Worm (Caenorhabditis elegans): ENCODE data around the gene ZK105.13.

ZK105.13 gene

ce11 chrV:7755991-7756390 lies 43.0 kb upstream of the ZK105.13 start:
- TF ChIP-seq M03D4.4 (tag; optimal IDR thresholded peaks at IDR 0.05) (no peak), tbx-8 (GFP tag; optimal IDR thresholded peaks at IDR 0.05) (no peak), lsy-2 (tag; optimal IDR thresholded peaks at IDR 0.05) (no peak), bed-3 (GFP tag; optimal IDR thresholded peaks at IDR 0.05) (no peak), mep-1 (tag; optimal IDR thresholded peaks at IDR 0.05) (no peak), pha-4 (tag; optimal IDR thresholded peaks at IDR 0.05) (no peak), ces-1 (GFP tag; optimal IDR thresholded peaks at IDR 0.05) (no peak), cnd-1 (tag; optimal IDR thresholded peaks at IDR 0.05) (no peak), blmp-1 (tag; optimal IDR thresholded peaks at IDR 0.05) (no peak), nhr-28 (tag; optimal IDR thresholded peaks at IDR 0.05) (no peak), nhr-76 (tag; optimal IDR thresholded peaks at IDR 0.05) (no peak), elt-1 (tag; optimal IDR thresholded peaks at IDR 0.05; ENCODE audit: borderline replicate concordance, insufficient read depth) (no peak), nhr-12 (tag; optimal IDR thresholded peaks at IDR 0.05) (no peak), unc-120 (tag; optimal IDR thresholded peaks at IDR 0.05; ENCODE audit: poor library complexity, severe bottlenecking) (no peak), flh-1 (GFP tag; optimal IDR thresholded peaks at IDR 0.05) (no peak), lin-32 (GFP tag; optimal IDR thresholded peaks at IDR 0.05) (no peak)

DNA sequence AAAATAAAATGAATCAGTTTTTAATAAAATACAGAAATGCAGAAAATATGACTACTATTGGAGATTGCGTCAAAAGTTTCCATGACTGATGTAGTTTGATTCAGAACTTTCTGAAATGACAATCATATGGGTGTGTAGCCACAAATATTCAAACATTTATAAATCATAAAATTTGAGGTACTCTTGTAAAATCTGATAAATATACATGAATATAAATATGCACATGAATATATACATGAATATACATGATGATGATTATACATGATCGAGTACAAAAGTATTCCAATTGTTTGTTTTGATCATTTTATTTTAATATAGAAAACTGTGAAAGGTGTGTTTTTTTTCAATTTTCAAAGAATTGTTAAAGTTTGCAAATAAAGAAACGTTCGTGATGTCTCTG lies 41.6 kb upstream of the ZK105.13 start, which contains the start of gene T05B11.4:
T05B11.4 (minus strand) TSS at position 101 of the 400 bp plus-strand sequence.
- TF ChIP-seq ces-1 (GFP tag; optimal IDR thresholded peaks at IDR 0.05) (no peak), nhr-2 (tag; optimal IDR thresholded peaks at IDR 0.05) (no peak), unc-39 (tag; optimal IDR thresholded peaks at IDR 0.05) (no peak), nhr-28 (tag; optimal IDR thresholded peaks at IDR 0.05) (no peak), flh-1 (GFP tag; optimal IDR thresholded peaks at IDR 0.05) (no peak), nhr-12 (tag; optimal IDR thresholded peaks at IDR 0.05) (no peak), mab-5 (tag; optimal IDR thresholded peaks at IDR 0.05) (no peak), ham-2 (GFP tag; optimal IDR thresholded peaks at IDR 0.05) (no peak), ztf-11 (tag; optimal IDR thresholded peaks at IDR 0.05) (no peak), lsy-2 (tag; optimal IDR thresholded peaks at IDR 0.05) (no peak), nhr-76 (tag; optimal IDR thresholded peaks at IDR 0.05) (no peak), cnd-1 (tag; optimal IDR thresholded peaks at IDR 0.05) (no peak), blmp-1 (tag; optimal IDR thresholded peaks at IDR 0.05) (no peak), nhr-237 (tag; optimal IDR thresholded peaks at IDR 0.05) (no peak)

- TF ChIP-seq elt-1 (tag; optimal IDR thresholded peaks at IDR 0.05; ENCODE audit: borderline replicate concordance, insufficient read depth): no peak
Observed at ce11 chrV:7749708-7750107, 36.7 kb upstream of the ZK105.13 start.

DNA sequence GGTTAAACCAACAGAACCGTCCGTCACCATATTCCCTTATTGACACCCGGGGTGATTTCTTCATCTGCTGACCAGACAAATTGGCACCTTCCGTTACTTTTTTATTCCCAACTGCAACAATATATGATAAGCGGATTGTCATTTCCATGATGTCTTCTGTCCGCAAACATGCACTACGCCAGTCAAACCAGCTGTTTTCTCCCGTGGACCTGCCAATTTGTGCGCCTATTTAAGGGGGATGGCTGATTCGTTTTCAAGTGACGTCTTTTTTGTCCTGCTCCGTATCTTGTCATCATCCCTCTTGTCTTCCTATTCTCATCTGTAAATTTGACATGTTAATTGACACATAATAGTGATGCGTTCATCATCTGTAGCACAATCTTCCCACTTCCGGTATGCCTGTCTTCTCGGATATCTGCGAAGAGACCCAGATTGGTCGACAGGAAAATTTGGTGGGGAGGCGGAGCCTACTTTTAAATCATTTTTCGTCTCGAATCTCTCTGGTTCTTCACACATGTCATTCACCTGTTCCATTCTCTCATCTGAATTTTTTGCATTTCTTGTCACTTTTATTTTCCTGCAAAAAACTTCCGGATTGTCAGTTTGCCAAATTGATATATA lies 35.1 kb upstream of the ZK105.13 start:
- TF ChIP-seq nhr-2 (tag; optimal IDR thresholded peaks at IDR 0.05) (no peak), nhr-28 (tag; optimal IDR thresholded peaks at IDR 0.05) (no peak), lin-13 (tag; optimal IDR thresholded peaks at IDR 0.05) (no peak), bed-3 (GFP tag; optimal IDR thresholded peaks at IDR 0.05) (no peak), pha-4 (tag; optimal IDR thresholded peaks at IDR 0.05) (no peak), nhr-12 (tag; optimal IDR thresholded peaks at IDR 0.05) (no peak), ces-1 (GFP tag; optimal IDR thresholded peaks at IDR 0.05) (no peak), mab-5 (tag; optimal IDR thresholded peaks at IDR 0.05) (no peak), ceh-39 (tag; optimal IDR thresholded peaks at IDR 0.05) (no peak), cnd-1 (tag; optimal IDR thresholded peaks at IDR 0.05) (no peak), sem-2 (GFP tag; optimal IDR thresholded peaks at IDR 0.05) (no peak), unc-62 (GFP tag; optimal IDR thresholded peaks at IDR 0.05) (no peak), ham-2 (GFP tag; optimal IDR thresholded peaks at IDR 0.05) (no peak), unc-120 (tag; optimal IDR thresholded peaks at IDR 0.05; ENCODE audit: poor library complexity, severe bottlenecking) (no peak), ceh-43 (GFP tag; optimal IDR thresholded peaks at IDR 0.05) (no peak), nhr-76 (tag; optimal IDR thresholded peaks at IDR 0.05) (no peak), unc-39 (tag; optimal IDR thresholded peaks at IDR 0.05) (no peak), drap-1 (GFP tag; optimal IDR thresholded peaks at IDR 0.05) (no peak), sptf-1 (tag; optimal IDR thresholded peaks at IDR 0.05) (no peak), elt-3 (tag; optimal IDR thresholded peaks at IDR 0.05) (no peak)

- no peak for TF ChIP-seq sptf-1 (tag; optimal IDR thresholded peaks at IDR 0.05)
- no peak for TF ChIP-seq flh-1 (GFP tag; optimal IDR thresholded peaks at IDR 0.05)
- no peak for TF ChIP-seq ztf-11 (tag; optimal IDR thresholded peaks at IDR 0.05)
- TF ChIP-seq ham-2 (GFP tag; optimal IDR thresholded peaks at IDR 0.05): no peak
- no peak for TF ChIP-seq nhr-237 (tag; optimal IDR thresholded peaks at IDR 0.05)
- no peak for TF ChIP-seq nhr-12 (tag; optimal IDR thresholded peaks at IDR 0.05)
- TF ChIP-seq nhr-76 (tag; optimal IDR thresholded peaks at IDR 0.05): no peak
- TF ChIP-seq lin-13 (tag; optimal IDR thresholded peaks at IDR 0.05): no peak
- no peak for TF ChIP-seq lsy-2 (tag; optimal IDR thresholded peaks at IDR 0.05)
- TF ChIP-seq zip-8 (tag; optimal IDR thresholded peaks at IDR 0.05): no peak
- no peak for TF ChIP-seq cnd-1 (tag; optimal IDR thresholded peaks at IDR 0.05)
- TF ChIP-seq tbx-8 (GFP tag; optimal IDR thresholded peaks at IDR 0.05): no peak
- TF ChIP-seq pha-4 (tag; optimal IDR thresholded peaks at IDR 0.05): no peak
- no peak for TF ChIP-seq blmp-1 (tag; optimal IDR thresholded peaks at IDR 0.05)
- TF ChIP-seq ceh-43 (GFP tag; optimal IDR thresholded peaks at IDR 0.05): no peak
- TF ChIP-seq ceh-83 (GFP tag; optimal IDR thresholded peaks at IDR 0.05): no peak
- TF ChIP-seq sem-2 (GFP tag; optimal IDR thresholded peaks at IDR 0.05): no peak
- TF ChIP-seq nhr-28 (tag; optimal IDR thresholded peaks at IDR 0.05): no peak
Observed at ce11 chrV:7747132-7747531, 34.2 kb upstream of the ZK105.13 start.
